Fruit fly (Drosophila melanogaster) whole organism, prepupa: ENCODE data around the gene Naa40.

Experiments used
- CG6276 ChIP-seq: fragments of 200-800 bp; sonication (Bioruptor generic); optimal IDR thresholded peaks from 2 replicates; lab custom pipeline; 2017; ENCODE audit warnings: missing biosample characterization, mild to moderate bottlenecking, missing genetic modification characterization
- CG6854 ChIP-seq: fragments of 200-800 bp; sonication (Bioruptor generic); optimal IDR thresholded peaks from 2 replicates; lab custom pipeline; 2017; ENCODE audit warnings: missing biosample characterization, mild to moderate bottlenecking, missing genetic modification characterization
- lz ChIP-seq: fragments of 200-800 bp; sonication (Bioruptor generic); optimal IDR thresholded peaks from 3 replicates; lab custom pipeline; 2016; ENCODE audit warnings: missing biosample characterization, missing genetic modification characterization

dm6 chr3R:29771645-29772089 lies 46.9 kb upstream of the Naa40 start:
- TF ChIP-seq CG6276 = no peak
- TF ChIP-seq CG6854 (GFP tag; lab: Kevin White, UChicago) = no peak
- no peak for TF ChIP-seq lz (GFP tag; lab: Kevin White, UChicago)
